Worm (Caenorhabditis elegans): ENCODE measurements around the gene shn-1.

- no peak for TF ChIP-seq flt-1 (GFP tag; IDR thresholded peaks at IDR 0.05)
- 0 out of 2 replicates have a peak, but pooled peaks have one; percentile 58 for TF ChIP-seq ztf-23 (GFP tag; IDR thresholded peaks at IDR 0.05)
- TF ChIP-seq tab-1 (GFP tag; IDR thresholded peaks at IDR 0.05), result 0 out of 2 replicates have a peak, but pooled peaks have one; percentile 44
- no peak for TF ChIP-seq T22C8.4 (GFP tag; IDR thresholded peaks at IDR 0.05)
- no peak for TF ChIP-seq ref-1 (GFP tag; conservative IDR thresholded peaks at IDR 0.05)
- TF ChIP-seq ztf-29 (GFP tag; IDR thresholded peaks at IDR 0.05), result no peak
- no peak for TF ChIP-seq med-1 (GFP tag; optimal IDR thresholded peaks at IDR 0.05; ENCODE audit: insufficient read depth)
- no peak for TF ChIP-seq cog-1 (tag; optimal IDR thresholded peaks at IDR 0.05)
- no peak for TF ChIP-seq klf-2 (GFP tag; conservative IDR thresholded peaks at IDR 0.05)
Measured at ce11 chrII:11398787-11399186, 8.0 kb upstream of the shn-1 start.

Data from whole organism, midembryonic.